Fruit fly (Drosophila melanogaster) whole organism, prepupa: ENCODE results near the gene RapGAP1.

Experiments used
- Blimp-1 ChIP-seq: fragments of 200-800 bp; sonication (Bioruptor generic); optimal IDR thresholded peaks from 3 replicates; lab custom pipeline; 2017; ENCODE audit warnings: missing biosample characterization, missing genetic modification characterization, mild to moderate bottlenecking, moderate library complexity, missing genetic modification reagents
- CG11902 ChIP-seq: fragments of 200-800 bp; sonication (Bioruptor generic); optimal IDR thresholded peaks from 3 replicates; lab custom pipeline; 2016; ENCODE audit warnings: missing biosample characterization, missing genetic modification characterization
- CG6792 ChIP-seq: fragments of 200-800 bp; sonication (Bioruptor generic); optimal IDR thresholded peaks from 3 replicates; lab custom pipeline; 2016; ENCODE audit warnings: missing biosample characterization, missing genetic modification characterization
- CG6808 ChIP-seq: fragments of 200-800 bp; sonication (Bioruptor generic); optimal IDR thresholded peaks from 3 replicates; lab custom pipeline; 2017; ENCODE audit warnings: missing biosample characterization, missing genetic modification characterization, mild to moderate bottlenecking, moderate library complexity, missing genetic modification reagents
- Gug ChIP-seq: fragments of 200-800 bp; sonication (Bioruptor generic); IDR thresholded peaks from 2 replicates; pipeline ENCODE4 v1.3.6; 2022; ENCODE audit warnings: missing biosample characterization, missing genetic modification characterization
- Hr4 ChIP-seq: fragments of 200-800 bp; sonication (Bioruptor generic); optimal IDR thresholded peaks from 3 replicates; lab custom pipeline; 2016; ENCODE audit warnings: missing biosample characterization, missing genetic modification characterization
- Sox102F ChIP-seq: fragments of 200-800 bp; sonication (Bioruptor generic); optimal IDR thresholded peaks from 2 replicates; lab custom pipeline; 2016; ENCODE audit warnings: missing biosample characterization, mild to moderate bottlenecking, missing genetic modification characterization
- esn ChIP-seq: fragments of 200-800 bp; sonication (Bioruptor generic); optimal IDR thresholded peaks from 2 replicates; lab custom pipeline; 2016; ENCODE audit warnings: missing biosample characterization, mild to moderate bottlenecking, missing genetic modification characterization, moderate library complexity
- fkh ChIP-seq: fragments of 200-800 bp; sonication (Bioruptor generic); optimal IDR thresholded peaks from 3 replicates; lab custom pipeline; 2017; ENCODE audit warnings: missing biosample characterization, mild to moderate bottlenecking, missing genetic modification characterization, moderate library complexity
- lz ChIP-seq: fragments of 200-800 bp; sonication (Bioruptor generic); optimal IDR thresholded peaks from 3 replicates; lab custom pipeline; 2016; ENCODE audit warnings: missing biosample characterization, missing genetic modification characterization

- no peak for TF ChIP-seq fkh (GFP tag; lab: Kevin White, UChicago)
- no peak for TF ChIP-seq Gug (GFP tag; lab: Robert Waterston, UW)
- TF ChIP-seq CG11902 (GFP tag; lab: Kevin White, UChicago) = no peak
- no peak for TF ChIP-seq Hr4 (GFP tag; lab: Kevin White, UChicago)
- TF ChIP-seq Blimp-1 = no peak
- no peak for TF ChIP-seq esn (GFP tag; lab: Kevin White, UChicago)
- TF ChIP-seq CG6808 = no peak
- no peak for TF ChIP-seq lz (GFP tag; lab: Kevin White, UChicago)
- no peak for TF ChIP-seq Sox102F (GFP tag; lab: Kevin White, UChicago)
- no peak for TF ChIP-seq CG6792 (GFP tag; lab: Kevin White, UChicago)
Observed at dm6 chr2L:7616830-7617229, 38.0 kb upstream of the RapGAP1 start.
